Fruit fly (Drosophila melanogaster): Measurements from ENCODE around the gene sinah.

Gene sinah

dm6 chr3L:16840540-16840939 is 18.3 kb upstream of the sinah start (continued):
- TF ChIP-seq Mes4 (GFP tag; optimal IDR thresholded peaks at IDR 0.05), result no peak
- no peak for TF ChIP-seq ash1 (GFP tag; optimal IDR thresholded peaks at IDR 0.05)
- TF ChIP-seq tgo (GFP tag; IDR thresholded peaks at IDR 0.05), result peak; percentile 22; the same call in 2 of the 3 replicates
- peak; percentile 69 for TF ChIP-seq CG11695 (GFP tag; IDR thresholded peaks at IDR 0.05)
- peak; percentile 17 for TF ChIP-seq grn (GFP tag; optimal IDR thresholded peaks at IDR 0.05)
- peak; percentile 34 for TF ChIP-seq CG8924 (tag; optimal IDR thresholded peaks at IDR 0.05)
- peak; percentile 17 for TF ChIP-seq sug (tag; optimal IDR thresholded peaks at IDR 0.05)
- TF ChIP-seq BtbVII (GFP tag; optimal IDR thresholded peaks at IDR 0.05), result peak; percentile 52
- no peak for TF ChIP-seq fu2 (GFP tag; optimal IDR thresholded peaks at IDR 0.05)
- peak; percentile 9 for TF ChIP-seq CG10209 (GFP tag; optimal IDR thresholded peaks at IDR 0.05)
- no peak for TF ChIP-seq pros (GFP tag; optimal IDR thresholded peaks at IDR 0.05)
- TF ChIP-seq CG3281 (GFP tag; optimal IDR thresholded peaks at IDR 0.05), result peak; percentile 16
- no peak for TF ChIP-seq prd (optimal IDR thresholded peaks at IDR 0.05)
- TF ChIP-seq prd (GFP tag; IDR thresholded peaks at IDR 0.05), result no peak; the same call in 2 of the 3 replicates
- peak; percentile 88 for TF ChIP-seq Ets65A (GFP tag)
- peak; percentile 8 for TF ChIP-seq lilli (GFP tag; optimal IDR thresholded peaks at IDR 0.05)
- TF ChIP-seq Nf-YB (GFP tag; optimal IDR thresholded peaks at IDR 0.05), result peak; percentile 9
- TF ChIP-seq Dip3 (GFP tag; optimal IDR thresholded peaks at IDR 0.05), result no peak
- TF ChIP-seq CG10147 (GFP tag; optimal IDR thresholded peaks at IDR 0.05), result peak; percentile 14
- TF ChIP-seq CG13296 (GFP tag; optimal IDR thresholded peaks at IDR 0.05), result peak; percentile 55
- TF ChIP-seq so (GFP tag; IDR thresholded peaks at IDR 0.05), result 0 out of 3 replicates have a peak, but pooled peaks have one; percentile 19
- peak; percentile 29; the same call in 1 of the 2 replicates for TF ChIP-seq Oaz (GFP tag; IDR thresholded peaks at IDR 0.05)
- TF ChIP-seq CG6254 (GFP tag; optimal IDR thresholded peaks at IDR 0.05), result no peak
- TF ChIP-seq ems (GFP tag; optimal IDR thresholded peaks at IDR 0.05), result peak; percentile 20
- TF ChIP-seq ranshi (GFP tag; IDR thresholded peaks at IDR 0.05), result 0 out of 2 replicates have a peak, but pooled peaks have one; percentile 30
- peak in 1 of 2 experiments; percentile 8 for TF ChIP-seq chif (GFP tag; optimal IDR thresholded peaks at IDR 0.05)
- peak; percentile 71 for TF ChIP-seq CG7556 (GFP tag; optimal IDR thresholded peaks at IDR 0.05)
- peak; percentile 58 for TF ChIP-seq CoRest (tag; optimal IDR thresholded peaks at IDR 0.05)
- TF ChIP-seq aop (GFP tag; IDR thresholded peaks at IDR 0.05), result no peak
- TF ChIP-seq Gug (GFP tag; IDR thresholded peaks at IDR 0.05), result no peak
- TF ChIP-seq Atf6 (GFP tag; IDR thresholded peaks at IDR 0.05), result no peak
- TF ChIP-seq dysf (GFP tag; IDR thresholded peaks at IDR 0.05), result peak; percentile 77; the same call in 2 of the 3 replicates
- no peak for TF ChIP-seq bigmax (GFP tag; optimal IDR thresholded peaks at IDR 0.05)
- TF ChIP-seq HHEX (GFP tag; optimal IDR thresholded peaks at IDR 0.05), result peak; percentile 4
- peak; percentile 55 for TF ChIP-seq Fer1 (GFP tag; optimal IDR thresholded peaks at IDR 0.05)
- TF ChIP-seq Hr3 (GFP tag; optimal IDR thresholded peaks at IDR 0.05), result no peak
- TF ChIP-seq sens (GFP tag), result peak; percentile 62
- no peak for TF ChIP-seq knrl (GFP tag; IDR thresholded peaks at IDR 0.05; ENCODE audit: partially characterized antibody)
- peak; percentile 7 for TF ChIP-seq CG9437 (GFP tag; optimal IDR thresholded peaks at IDR 0.05)
- peak; percentile 46 for TF ChIP-seq unpg (GFP tag; optimal IDR thresholded peaks at IDR 0.05)
- TF ChIP-seq lov (optimal IDR thresholded peaks at IDR 0.05), result no peak
- no peak for TF ChIP-seq lov (GFP tag; IDR thresholded peaks at IDR 0.05)
- no peak for TF ChIP-seq GATAe (GFP tag; conservative IDR thresholded peaks at IDR 0.05)
- peak; percentile 55 for TF ChIP-seq CG13424 (tag; optimal IDR thresholded peaks at IDR 0.05)
- TF ChIP-seq Hsf (GFP tag; optimal IDR thresholded peaks at IDR 0.05), result peak; percentile 6
- peak; percentile 23 for TF ChIP-seq CG10543 (GFP tag; optimal IDR thresholded peaks at IDR 0.05)
- peak; percentile 30 for TF ChIP-seq Abd-B (GFP tag; optimal IDR thresholded peaks at IDR 0.05)
- peak; percentile 77 for TF ChIP-seq CG15269 (tag; optimal IDR thresholded peaks at IDR 0.05)
- no peak for TF ChIP-seq CG9817 (tag; optimal IDR thresholded peaks at IDR 0.05)
- TF ChIP-seq E2f2 (GFP tag; IDR thresholded peaks at IDR 0.05), result peak; percentile 26; the same call in 1 of the 2 replicates
- peak; percentile 16 for TF ChIP-seq CG2120 (GFP tag; optimal IDR thresholded peaks at IDR 0.05)
